In genomic region chr3L:7634743-7635469, dm6 we compare ENCODE assay signal across 1 fruit fly cellular context.
A peak's percentile ranks its signal among the peaks of the same experiment; 100 is the strongest.
TF ChIP-seq lines count a peak whose summit lies in the region.

No protein-coding gene starts in this region.

TF ChIP-seq in whole organism, embryonic, 481 proteins besides CTCF, POLR2A, EP300 and RAD21 (continued from another document):
- TF ChIP-seq CG12104 (GFP tag; optimal IDR thresholded peaks at IDR 0.05; lab: Kevin White, UChicago) (no peak), zfh1 (GFP tag; IDR thresholded peaks at IDR 0.05; lab: Robert Waterston, UW) (peak; percentile 69), Sry-δ (GFP tag; optimal IDR thresholded peaks at IDR 0.05; lab: Kevin White, UChicago) (peak; percentile 6), caup (GFP tag; optimal IDR thresholded peaks at IDR 0.05; lab: Kevin White, UChicago; ENCODE audit: severe bottlenecking) (no peak), Hr51 (GFP tag; optimal IDR thresholded peaks at IDR 0.05; lab: Kevin White, UChicago) (peak in 1 of 2 experiments; percentile 24), lilli (GFP tag; optimal IDR thresholded peaks at IDR 0.05; lab: Kevin White, UChicago) (no peak), CG7963 (GFP tag; IDR thresholded peaks at IDR 0.05; lab: Robert Waterston, UW; ENCODE audit: partially characterized antibody) (no peak), btn (GFP tag; optimal IDR thresholded peaks at IDR 0.05; lab: Kevin White, UChicago) (peak; percentile 2), bab2 (GFP tag; optimal IDR thresholded peaks at IDR 0.05; lab: Kevin White, UChicago) (peak; percentile 27), Drgx (GFP tag; IDR thresholded peaks at IDR 0.05; lab: Robert Waterston, UW) (no peak), fd96Cb (tag; optimal IDR thresholded peaks at IDR 0.05; lab: Kevin White, UChicago) (peak; percentile 55), Asciz (GFP tag; optimal IDR thresholded peaks at IDR 0.05; lab: Kevin White, UChicago) (peak; percentile 7), CG6654 (GFP tag; optimal IDR thresholded peaks at IDR 0.05; lab: Kevin White, UChicago) (no peak), Sox100B (GFP tag; optimal IDR thresholded peaks at IDR 0.05; lab: Kevin White, UChicago) (peak; percentile 46), h (optimal IDR thresholded peaks at IDR 0.05; lab: Kevin White, UChicago) (no peak), gem (tag; optimal IDR thresholded peaks at IDR 0.05; lab: Kevin White, UChicago) (peak; percentile 69), prd (optimal IDR thresholded peaks at IDR 0.05; lab: Kevin White, UChicago) (no peak), prd (GFP tag; IDR thresholded peaks at IDR 0.05; lab: Robert Waterston, UW) (peak; percentile 47; the same call in 1 of the 3 replicates)
